Worm (Caenorhabditis elegans): ENCODE data around the gene C01G6.4.

DNA sequence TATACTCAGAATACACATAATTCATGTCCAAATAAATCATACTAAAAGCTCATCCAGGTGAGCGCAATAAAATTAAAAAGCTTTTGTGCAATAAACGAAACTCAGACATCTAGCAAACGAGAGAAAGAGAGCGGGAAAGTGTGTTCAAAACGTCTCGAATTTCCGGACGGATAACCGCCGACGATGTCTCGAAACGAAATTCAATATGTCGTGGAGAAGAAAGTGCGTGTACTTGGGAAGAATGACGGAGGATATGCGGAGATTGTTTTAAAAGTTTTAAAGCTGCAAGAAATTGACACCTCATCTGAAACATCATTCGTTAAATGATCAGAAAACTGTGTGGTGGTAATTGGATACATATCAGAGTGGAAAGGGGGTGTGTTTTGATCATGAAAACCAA, 41.9 kb upstream of the C01G6.4 start:
- TF ChIP-seq flt-1 (GFP tag; IDR thresholded peaks at IDR 0.05), result no peak
- no peak for TF ChIP-seq tab-1 (GFP tag; IDR thresholded peaks at IDR 0.05)
- TF ChIP-seq ztf-29 (GFP tag; IDR thresholded peaks at IDR 0.05), result no peak
- TF ChIP-seq ztf-23 (GFP tag; IDR thresholded peaks at IDR 0.05), result no peak
- no peak for TF ChIP-seq T22C8.4 (GFP tag; IDR thresholded peaks at IDR 0.05)
- TF ChIP-seq med-1 (GFP tag; optimal IDR thresholded peaks at IDR 0.05; ENCODE audit: insufficient read depth), result no peak
- TF ChIP-seq klf-2 (GFP tag; conservative IDR thresholded peaks at IDR 0.05), result no peak
- no peak for TF ChIP-seq cog-1 (tag; optimal IDR thresholded peaks at IDR 0.05)
